Worm (Caenorhabditis elegans) whole organism, L2 larva: ENCODE measurements around the gene T23E1.1.

Experiments
- aly-2 ChIP-seq: fragments of 150-350 bp; optimal IDR thresholded peaks from 2 replicates; lab custom pipeline; 2014; ENCODE audit warnings: missing biosample characterization, missing genetic modification characterization
- ama-1 ChIP-seq: fragments of 150-350 bp; optimal IDR thresholded peaks from 2 replicates; lab custom pipeline; 2018; ENCODE audit warnings: inconsistent platforms

- TF ChIP-seq ama-1 (lab: Kevin White, UChicago) (no peak), aly-2 (tag; lab: Kevin White, UChicago) (no peak)
Observed at ce11 chrIV:3160785-3161184, 9.6 kb downstream of the T23E1.1 start.
